Fruit fly (Drosophila melanogaster) whole organism, embryonic: ENCODE measurements around the gene Rab9Db.
"Not testable (repeated sequence)": the region's sequence is repeated elsewhere in the genome, so short reads cannot be mapped to it uniquely, and the experiment has no call there.

Experiments
- CG10267 ChIP-seq: fragments of 200-800 bp; sonication (Bioruptor generic); optimal IDR thresholded peaks from 2 replicates; lab custom pipeline; 2018; ENCODE audit warnings: missing biosample characterization, mild to moderate bottlenecking, missing genetic modification characterization, moderate library complexity
- CG10274 ChIP-seq: fragments of 200-800 bp; sonication (Bioruptor generic); optimal IDR thresholded peaks from 3 replicates; lab custom pipeline; 2017; ENCODE audit warnings: missing biosample characterization, mild to moderate bottlenecking, missing genetic modification characterization
- CG10979 ChIP-seq: fragments of 200-800 bp; sonication (Bioruptor generic); optimal IDR thresholded peaks from 2 replicates; lab custom pipeline; 2018; ENCODE audit warnings: missing biosample characterization, mild to moderate bottlenecking, missing genetic modification characterization, moderate library complexity
- CG11560 ChIP-seq: fragments of 200-800 bp; sonication (Bioruptor generic); IDR thresholded peaks from 3 replicates; pipeline ENCODE4 v1.3.6; 2022; ENCODE audit warnings: missing biosample characterization, missing genetic modification characterization
- CG13894 ChIP-seq: fragments of 200-800 bp; sonication (Bioruptor generic); optimal IDR thresholded peaks from 3 replicates; lab custom pipeline; 2018; ENCODE audit warnings: missing biosample characterization, mild to moderate bottlenecking, missing genetic modification characterization, moderate library complexity
- CG14710 ChIP-seq: fragments of 200-800 bp; sonication (Bioruptor generic); optimal IDR thresholded peaks from 3 replicates; lab custom pipeline; 2019; ENCODE audit warnings: missing biosample characterization, mild to moderate bottlenecking, missing genetic modification characterization, moderate library complexity
- CG17186 ChIP-seq: fragments of 200-800 bp; sonication (Bioruptor generic); optimal IDR thresholded peaks from 3 replicates; lab custom pipeline; 2017; ENCODE audit warnings: missing biosample characterization, missing genetic modification reagents, missing genetic modification characterization
- CG17359 ChIP-seq: fragments of 200-800 bp; sonication (Bioruptor generic); optimal IDR thresholded peaks from 3 replicates; lab custom pipeline; 2018; ENCODE audit warnings: missing biosample characterization, mild to moderate bottlenecking, missing genetic modification characterization, moderate library complexity
- CG2199 ChIP-seq: fragments of 200-800 bp; sonication (Bioruptor generic); IDR thresholded peaks from 3 replicates; pipeline ENCODE4 v1.3.6; 2022; ENCODE audit warnings: missing biosample characterization, missing genetic modification characterization
- CG30403 ChIP-seq: fragments of 200-800 bp; sonication (Bioruptor generic); optimal IDR thresholded peaks from 3 replicates; lab custom pipeline; 2016; ENCODE audit warnings: missing biosample characterization, missing genetic modification characterization
- CG34224 ChIP-seq: fragments of 200-800 bp; sonication (Bioruptor generic); IDR thresholded peaks from 3 replicates; pipeline ENCODE4 v1.3.6; 2022; ENCODE audit warnings: missing biosample characterization, missing genetic modification characterization; ENCODE audit not compliant: partially characterized antibody
- CG43689 ChIP-seq: fragments of 200-800 bp; sonication (Bioruptor generic); IDR thresholded peaks from 2 replicates; pipeline ENCODE4 v1.3.6; 2022; ENCODE audit warnings: missing biosample characterization, missing genetic modification characterization
- CG6175 ChIP-seq: fragments of 200-800 bp; sonication (Bioruptor generic); IDR thresholded peaks from 3 replicates; pipeline ENCODE4 v1.3.6; 2022; ENCODE audit warnings: missing biosample characterization, missing genetic modification characterization
- CG6254 ChIP-seq: fragments of 200-800 bp; sonication (Bioruptor generic); optimal IDR thresholded peaks from 3 replicates; lab custom pipeline; 2017; ENCODE audit warnings: mild to moderate bottlenecking, missing biosample characterization, missing genetic modification reagents, missing genetic modification characterization
- CG7372 ChIP-seq: fragments of 200-800 bp; sonication (Bioruptor generic); IDR thresholded peaks from 2 replicates; pipeline ENCODE4 v1.3.6; 2022; ENCODE audit warnings: missing biosample characterization, missing genetic modification characterization
- CG9609 ChIP-seq: fragments of 200-800 bp; sonication (Bioruptor generic); optimal IDR thresholded peaks from 3 replicates; lab custom pipeline; 2016; ENCODE audit warnings: missing biosample characterization, missing genetic modification characterization
- CTCF ChIP-seq: fragments of 200-800 bp; sonication (Bioruptor generic); optimal IDR thresholded peaks from 2 replicates; lab custom pipeline; 2017; ENCODE audit warnings: missing biosample characterization, mild to moderate bottlenecking, missing genetic modification characterization, moderate library complexity
- Dbx ChIP-seq: fragments of 200-800 bp; sonication (Bioruptor generic); IDR thresholded peaks from 3 replicates; pipeline ENCODE4 v1.3.6; 2022; ENCODE audit warnings: missing biosample characterization, missing genetic modification characterization
- Dll ChIP-seq: fragments of 200-800 bp; sonication (Bioruptor generic); IDR thresholded peaks from 4 replicates; pipeline ENCODE4 v1.3.6; 2022; ENCODE audit warnings: missing biosample characterization, missing genetic modification characterization; ENCODE audit not compliant: partially characterized antibody
- Elba2 ChIP-seq: fragments of 200-800 bp; sonication (Bioruptor generic); optimal IDR thresholded peaks from 3 replicates; lab custom pipeline; 2016; ENCODE audit warnings: missing biosample characterization, missing genetic modification characterization
- Ets65A ChIP-seq: fragments of 200-800 bp; sonication (Bioruptor generic); peaks from one replicate; lab custom pipeline; 2016; ENCODE audit warnings: missing biosample characterization, missing genetic modification characterization
- Hey ChIP-seq: fragments of 200-800 bp; sonication (Bioruptor generic); optimal IDR thresholded peaks from 3 replicates; lab custom pipeline; 2018; ENCODE audit warnings: missing biosample characterization, mild to moderate bottlenecking, missing genetic modification characterization
- HmgZ ChIP-seq: fragments of 200-800 bp; sonication (Bioruptor generic); optimal IDR thresholded peaks from 2 replicates; lab custom pipeline; 2018; ENCODE audit warnings: missing biosample characterization, mild to moderate bottlenecking, missing genetic modification characterization
- ato ChIP-seq: fragments of 200-800 bp; sonication (Bioruptor generic); IDR thresholded peaks from 2 replicates; pipeline ENCODE4 v1.3.6; 2022; ENCODE audit warnings: missing biosample characterization, missing genetic modification characterization; ENCODE audit not compliant: partially characterized antibody
- btn ChIP-seq: fragments of 200-800 bp; sonication (Bioruptor generic); optimal IDR thresholded peaks from 2 replicates; lab custom pipeline; 2016; ENCODE audit warnings: missing biosample characterization, missing genetic modification characterization
- cato ChIP-seq: fragments of 200-800 bp; sonication (Bioruptor generic); optimal IDR thresholded peaks from 2 replicates; lab custom pipeline; 2016; ENCODE audit warnings: missing biosample characterization, missing genetic modification characterization, borderline replicate concordance
- crc ChIP-seq: fragments of 200-800 bp; sonication (Bioruptor generic); optimal IDR thresholded peaks from 2 replicates; lab custom pipeline; 2016; ENCODE audit warnings: missing biosample characterization, missing genetic modification characterization
- fd64A ChIP-seq: fragments of 200-800 bp; sonication (Bioruptor generic); optimal IDR thresholded peaks from 3 replicates; lab custom pipeline; 2018; ENCODE audit warnings: missing biosample characterization, mild to moderate bottlenecking, missing genetic modification characterization
- gcm ChIP-seq: fragments of 200-800 bp; sonication (Bioruptor generic); optimal IDR thresholded peaks from 2 replicates; lab custom pipeline; 2019; ENCODE audit warnings: missing biosample characterization, mild to moderate bottlenecking, missing genetic modification characterization, moderate library complexity
- gfzf ChIP-seq: fragments of 200-800 bp; sonication (Bioruptor generic); optimal IDR thresholded peaks from 2 replicates; lab custom pipeline; 2016; ENCODE audit warnings: missing biosample characterization, mild to moderate bottlenecking, missing genetic modification characterization, moderate library complexity
- gsb ChIP-seq: fragments of 200-800 bp; sonication (Bioruptor generic); IDR thresholded peaks from 2 replicates; pipeline ENCODE4 v1.3.6; 2022; ENCODE audit warnings: missing biosample characterization, missing genetic modification characterization
- mirr ChIP-seq: fragments of 200-800 bp; sonication (Bioruptor generic); optimal IDR thresholded peaks from 3 replicates; lab custom pipeline; 2018; ENCODE audit warnings: missing biosample characterization, mild to moderate bottlenecking, missing genetic modification characterization
- pum ChIP-seq: fragments of 200-800 bp; sonication (Bioruptor generic); optimal IDR thresholded peaks from 2 replicates; lab custom pipeline; 2016; ENCODE audit warnings: missing biosample characterization, missing genetic modification characterization
- sens ChIP-seq: fragments of 200-800 bp; sonication (Bioruptor generic); peaks from one replicate; lab custom pipeline; 2016; ENCODE audit warnings: missing biosample characterization, missing genetic modification characterization
- sens-2 ChIP-seq: fragments of 200-800 bp; sonication (Bioruptor generic); IDR thresholded peaks from 2 replicates; pipeline ENCODE4 v1.3.6; 2022; ENCODE audit warnings: missing biosample characterization, missing genetic modification characterization
- sqz ChIP-seq: fragments of 200-800 bp; sonication (Bioruptor generic); optimal IDR thresholded peaks from 3 replicates; lab custom pipeline; 2018; ENCODE audit warnings: missing biosample characterization, mild to moderate bottlenecking, missing genetic modification characterization
- tna ChIP-seq: fragments of 200-800 bp; sonication (Bioruptor generic); IDR thresholded peaks from 2 replicates; pipeline ENCODE4 v1.3.6; 2022; ENCODE audit warnings: missing biosample characterization, missing genetic modification characterization; ENCODE audit not compliant: partially characterized antibody
- vfl ChIP-seq: fragments of 200-800 bp; sonication (Bioruptor generic); optimal IDR thresholded peaks from 2 replicates; lab custom pipeline; 2016; ENCODE audit warnings: missing biosample characterization, missing genetic modification characterization
- vnd ChIP-seq: fragments of 200-800 bp; sonication (Bioruptor generic); IDR thresholded peaks from 3 replicates; pipeline ENCODE4 v1.3.6; 2022; ENCODE audit warnings: missing biosample characterization, missing genetic modification characterization; ENCODE audit not compliant: partially characterized antibody
- z ChIP-seq: fragments of 200-800 bp; sonication (Bioruptor generic); IDR thresholded peaks from 3 replicates; pipeline ENCODE4 v1.3.6; 2022; ENCODE audit warnings: missing biosample characterization, missing genetic modification characterization

The Rab9Db gene

dm6 chrX:10623125-10623524, at the start of gene Rab9Db:
Gene Rab9Db, minus strand, starts transcription at chrX:10623225.
- not testable (repeated sequence) for TF ChIP-seq CG17186 (GFP tag; lab: Kevin White, UChicago); gcm (GFP tag; lab: Kevin White, UChicago); vnd

- TF ChIP-seq Hey (tag; lab: Kevin White, UChicago); cato; fd64A (GFP tag; lab: Kevin White, UChicago): not testable (repeated sequence)
- TF ChIP-seq, all 482 proteins: peak for 0; not testable (repeated sequence) for 482
These were observed 38.7 kb upstream of the Rab9Db start, which contains the start of gene Rab9E for dm6 chrX:10661743-10662142. Gene Rab9E, minus strand, starts transcription at chrX:10661843.

dm6 chrX:10657380-10657779, 34.4 kb upstream of the Rab9Db start, which contains the start of gene CG2111:
Gene CG2111, plus strand, starts transcription at chrX:10657680.
- TF ChIP-seq CG11560 (tag; lab: Robert Waterston, UW) (no peak), CG30403 (GFP tag; lab: Kevin White, UChicago) (no peak), mirr (GFP tag; lab: Kevin White, UChicago) (no peak), crc (GFP tag; lab: Kevin White, UChicago) (no peak), Elba2 (GFP tag; lab: Kevin White, UChicago) (no peak)

- no peak for TF ChIP-seq btn (GFP tag; lab: Kevin White, UChicago)
- TF ChIP-seq CTCF (GFP tag; lab: Kevin White, UChicago): peak; percentile 66
- peak; percentile 44 for TF ChIP-seq Ets65A (GFP tag; lab: Kevin White, UChicago)
- no peak for TF ChIP-seq gfzf (GFP tag; lab: Kevin White, UChicago)
- TF ChIP-seq CG13894: peak; percentile 61
- no peak for TF ChIP-seq CG9609 (GFP tag; lab: Kevin White, UChicago)
These were observed 33.2 kb upstream of the Rab9Db start for dm6 chrX:10656216-10656615.

- TF ChIP-seq CG10267 (tag; lab: Kevin White, UChicago) (no peak), z (GFP tag; lab: Robert Waterston, UW) (no peak), CG17359 (tag; lab: Kevin White, UChicago) (no peak), sens (peak; percentile 14), gsb (no peak), HmgZ (tag; lab: Kevin White, UChicago) (no peak), pum (no peak), ato (GFP tag; lab: Robert Waterston, UW) (no peak), CG34224 (GFP tag; lab: Robert Waterston, UW) (no peak), Dll (GFP tag; lab: Robert Waterston, UW) (no peak), sens-2 (no peak), CG10274 (GFP tag; lab: Kevin White, UChicago) (no peak), Ets65A (GFP tag; lab: Kevin White, UChicago) (peak; percentile 85), CG10979 (no peak), CG6175 (no peak), Dbx (GFP tag; lab: Robert Waterston, UW) (no peak), tna (GFP tag; lab: Robert Waterston, UW) (no peak), CTCF (GFP tag; lab: Kevin White, UChicago) (peak; percentile 76), sqz (GFP tag; lab: Kevin White, UChicago) (no peak), CG2199 (GFP tag; lab: Robert Waterston, UW) (no peak), CG43689 (GFP tag; lab: Robert Waterston, UW) (no peak), CG7372 (GFP tag; lab: Robert Waterston, UW) (peak; percentile 86), CG6254 (GFP tag; lab: Kevin White, UChicago) (no peak), vfl (no peak), CG14710 (no peak)
These were observed 19.3 kb upstream of the Rab9Db start for dm6 chrX:10642233-10642751.
